Worm (Caenorhabditis elegans): ENCODE measurements around the gene drd-10.

drd-10 gene

DNA sequence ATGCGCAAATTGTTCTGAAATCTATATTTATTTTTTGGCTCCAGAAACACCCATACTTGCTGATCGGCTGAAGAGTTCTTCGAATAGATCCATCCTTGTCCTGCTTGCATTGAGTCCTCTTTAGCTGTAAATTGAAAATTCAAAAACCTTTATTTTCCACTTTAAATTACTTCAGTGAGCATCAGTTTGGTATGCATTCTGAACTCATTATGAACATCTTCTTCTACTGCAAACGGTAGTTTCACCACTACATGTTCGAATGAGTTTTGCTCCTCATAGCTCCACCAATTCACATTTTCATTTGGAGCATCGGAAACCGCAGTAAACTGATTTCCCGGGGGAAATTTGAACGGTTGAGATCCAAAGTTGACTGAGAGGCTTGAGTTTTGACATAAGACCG lies 42.7 kb downstream of the drd-10 start:
- no peak for TF ChIP-seq dpl-1 (GFP tag; optimal IDR thresholded peaks at IDR 0.05)
- peak in 1 of 2 experiments; percentile 92 for TF ChIP-seq unc-62 (GFP tag; optimal IDR thresholded peaks at IDR 0.05 in 1 of 2)
- no peak for TF ChIP-seq unc-62 (tag; optimal IDR thresholded peaks at IDR 0.05)
- no peak for TF ChIP-seq skn-1 (tag; optimal IDR thresholded peaks at IDR 0.05)
- no peak for TF ChIP-seq Y75B8A.6 (GFP tag; IDR thresholded peaks at IDR 0.05)
- no peak for TF ChIP-seq nhr-11 (tag; optimal IDR thresholded peaks at IDR 0.05)
- no peak for TF ChIP-seq spr-3 (GFP tag; optimal IDR thresholded peaks at IDR 0.05)
- TF ChIP-seq T26A8.4 (GFP tag; IDR thresholded peaks at IDR 0.05), result no peak
- no peak for TF ChIP-seq nhr-102 (tag; optimal IDR thresholded peaks at IDR 0.05)
- TF ChIP-seq zfp-2 (tag; optimal IDR thresholded peaks at IDR 0.05), result no peak
- TF ChIP-seq tag-97 (GFP tag; IDR thresholded peaks at IDR 0.05), result no peak
- no peak for TF ChIP-seq mdl-1 (tag; optimal IDR thresholded peaks at IDR 0.05)
- TF ChIP-seq F44E2.7 (GFP tag; IDR thresholded peaks at IDR 0.05), result no peak
- TF ChIP-seq F49E8.2 (tag; optimal IDR thresholded peaks at IDR 0.05; ENCODE audit: borderline replicate concordance), result no peak
- TF ChIP-seq ztf-11 (tag; optimal IDR thresholded peaks at IDR 0.05), result no peak
- TF ChIP-seq vab-7 (GFP tag; IDR thresholded peaks at IDR 0.05), result no peak
- TF ChIP-seq hlh-30 (tag; optimal IDR thresholded peaks at IDR 0.05; ENCODE audit: insufficient read depth), result no peak
- peak; percentile 27 for TF ChIP-seq aha-1 (tag)
- TF ChIP-seq daf-16 (GFP tag; optimal IDR thresholded peaks at IDR 0.05), result no peak
- no peak for TF ChIP-seq daf-16 (tag; optimal IDR thresholded peaks at IDR 0.05)

DNA sequence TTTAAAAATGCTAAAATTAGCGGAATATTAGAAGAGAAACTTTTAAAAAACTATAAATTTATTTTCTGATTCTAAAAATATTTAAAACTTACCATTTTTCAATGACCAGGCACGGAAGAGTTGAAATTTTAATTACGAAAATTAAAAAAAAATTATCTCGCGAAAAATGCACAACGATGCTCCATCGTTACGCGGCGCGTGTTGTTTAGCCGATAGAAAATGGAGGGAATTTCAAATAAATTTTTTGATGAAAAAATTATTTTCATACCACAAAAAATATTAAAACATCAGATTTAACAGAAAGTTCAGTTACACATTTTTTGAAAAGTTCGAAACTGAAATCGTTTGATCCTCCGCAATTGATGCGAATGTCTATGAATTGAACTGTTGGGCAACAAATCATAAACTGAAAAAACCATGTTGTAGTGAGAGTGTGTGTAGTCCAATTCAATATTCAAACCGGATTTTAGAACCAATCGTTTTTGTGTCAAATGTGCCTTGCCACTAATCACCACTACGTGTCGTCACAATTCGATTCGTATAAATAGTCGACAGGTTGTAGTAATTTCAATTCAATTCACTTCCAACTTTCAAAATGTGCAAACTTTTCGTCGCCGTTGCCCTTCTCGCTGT lies 43.8 kb downstream of the drd-10 start, which contains the start of the genes tofu-2 and spig-1:
Gene tofu-2 (minus strand): TSS at position 116 of the 633 bp plus-strand sequence.
Gene spig-1 (plus strand): TSS at position 583 of the 633 bp plus-strand sequence.
- TF ChIP-seq dmd-8 (GFP tag; IDR thresholded peaks at IDR 0.05) (no peak), lin-39 (tag; optimal IDR thresholded peaks at IDR 0.05) (no peak), ctbp-1 (GFP tag; IDR thresholded peaks at IDR 0.05) (no peak), ces-1 (GFP tag; optimal IDR thresholded peaks at IDR 0.05) (no peak), Y48G9A.11 (GFP tag; IDR thresholded peaks at IDR 0.05) (peak; percentile 96)

DNA sequence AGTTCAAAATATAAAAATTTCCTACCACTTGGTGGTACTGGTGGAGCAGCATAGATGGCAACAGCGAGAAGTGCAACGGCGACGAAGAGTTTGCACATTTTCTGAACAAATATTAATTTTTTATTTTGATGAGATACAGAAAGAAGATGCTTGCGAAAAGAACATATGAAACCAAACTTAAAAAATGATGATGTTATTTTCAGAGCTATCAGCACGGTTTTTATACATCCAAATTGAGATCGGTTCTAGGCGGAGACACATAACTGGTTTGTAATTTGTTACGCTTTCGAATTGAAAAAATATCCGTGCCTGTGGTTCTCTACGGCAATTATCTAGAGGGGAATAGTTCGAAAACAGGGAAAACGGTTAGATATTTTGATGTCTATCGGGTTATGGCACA lies 45.7 kb downstream of the drd-10 start, which contains the start of gene txt-17:
Gene txt-17 (minus strand): TSS at position 101 of the 400 bp plus-strand sequence.
- TF ChIP-seq nhr-11 (tag; optimal IDR thresholded peaks at IDR 0.05) (no peak), zip-11 (GFP tag; IDR thresholded peaks at IDR 0.05) (no peak), F10B5.3 (tag; optimal IDR thresholded peaks at IDR 0.05) (no peak), mdt-29 (GFP tag; IDR thresholded peaks at IDR 0.05) (no peak), cey-2 (tag; optimal IDR thresholded peaks at IDR 0.05; ENCODE audit: borderline replicate concordance, insufficient read depth) (no peak), nhr-25 (tag; optimal IDR thresholded peaks at IDR 0.05; ENCODE audit: borderline replicate concordance, insufficient read depth) (no peak), sdz-12 (GFP tag; optimal IDR thresholded peaks at IDR 0.05) (no peak), unc-130 (GFP tag; optimal IDR thresholded peaks at IDR 0.05) (no peak), ceh-82 (tag; optimal IDR thresholded peaks at IDR 0.05) (no peak), lin-13 (GFP tag; optimal IDR thresholded peaks at IDR 0.05) (no peak)

DNA sequence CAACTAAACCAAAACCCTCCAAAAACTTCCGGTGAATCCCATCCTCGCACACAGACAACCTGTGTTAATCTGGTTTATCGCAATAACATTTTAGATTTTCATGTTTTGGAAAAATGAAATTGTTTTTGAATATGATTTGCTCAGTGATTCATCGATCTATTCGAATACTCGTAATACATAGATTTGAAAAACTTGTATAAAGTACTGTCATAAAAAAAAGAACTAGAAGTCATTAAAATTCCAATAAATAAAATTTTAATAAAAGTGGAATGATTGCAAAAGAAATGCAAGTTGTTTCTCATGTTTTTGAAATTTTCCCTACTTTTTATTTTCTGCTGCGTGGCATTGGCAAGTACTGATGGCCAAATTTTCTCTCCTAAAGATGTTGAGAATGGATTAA lies 47.2 kb downstream of the drd-10 start, which contains the start of gene spig-8:
Gene spig-8 (plus strand): TSS at position 301 of the 400 bp plus-strand sequence.
- TF ChIP-seq dmd-9 (GFP tag; IDR thresholded peaks at IDR 0.05) (no peak), ceh-20 (GFP tag; IDR thresholded peaks at IDR 0.05) (no peak), ZK337.2 (GFP tag; IDR thresholded peaks at IDR 0.05) (no peak)
